Fruit fly (Drosophila melanogaster) whole organism, adult: ENCODE data around the gene CG1463.
A peak's percentile ranks its signal among the peaks of the same experiment; 100 is the strongest.

Experiments
- CG11617 ChIP-seq: fragments of 200-800 bp; sonication (Bioruptor generic); optimal IDR thresholded peaks from 2 replicates; lab custom pipeline; 2017; ENCODE audit warnings: mild to moderate bottlenecking, missing biosample characterization, missing genetic modification reagents, missing genetic modification characterization
- CG12768 ChIP-seq: fragments of 200-800 bp; sonication (Bioruptor generic); optimal IDR thresholded peaks from 2 replicates; lab custom pipeline; 2017; ENCODE audit warnings: missing biosample characterization, missing genetic modification characterization, mild to moderate bottlenecking, moderate library complexity, missing genetic modification reagents
- CG14711 ChIP-seq: fragments of 200-800 bp; sonication (Bioruptor generic); optimal IDR thresholded peaks from 2 replicates; lab custom pipeline; 2018; ENCODE audit warnings: missing biosample characterization, mild to moderate bottlenecking, missing genetic modification characterization, moderate library complexity
- CG1620 ChIP-seq: fragments of 200-800 bp; sonication (Bioruptor generic); optimal IDR thresholded peaks from 2 replicates; lab custom pipeline; 2016; ENCODE audit warnings: missing biosample characterization, missing genetic modification characterization
- CG33017 ChIP-seq: fragments of 200-800 bp; sonication (Bioruptor generic); optimal IDR thresholded peaks from 2 replicates; lab custom pipeline; 2018; ENCODE audit warnings: missing biosample characterization, mild to moderate bottlenecking, missing genetic modification characterization, moderate library complexity
- CG5204 ChIP-seq: fragments of 200-800 bp; sonication (Bioruptor generic); optimal IDR thresholded peaks from 2 replicates; lab custom pipeline; 2016; ENCODE audit warnings: missing biosample characterization, missing genetic modification characterization
- CG7045 ChIP-seq: fragments of 200-800 bp; sonication (Bioruptor generic); optimal IDR thresholded peaks from 2 replicates; lab custom pipeline; 2017; ENCODE audit warnings: missing biosample characterization, mild to moderate bottlenecking, missing genetic modification characterization
- CG7101 ChIP-seq: fragments of 200-800 bp; sonication (Bioruptor generic); optimal IDR thresholded peaks from 2 replicates; lab custom pipeline; 2018; ENCODE audit warnings: missing biosample characterization, mild to moderate bottlenecking, missing genetic modification characterization, moderate library complexity
- Clk ChIP-seq: fragments of 200-800 bp; sonication (Bioruptor generic); optimal IDR thresholded peaks from 2 replicates; lab custom pipeline; 2017; ENCODE audit warnings: missing biosample characterization, missing genetic modification characterization
- Crg-1 ChIP-seq: fragments of 200-800 bp; sonication (Bioruptor generic); optimal IDR thresholded peaks from 2 replicates; lab custom pipeline; 2016; ENCODE audit warnings: missing biosample characterization, missing genetic modification characterization
- Hr96 ChIP-seq: fragments of 200-800 bp; sonication (Bioruptor generic); optimal IDR thresholded peaks from 2 replicates; lab custom pipeline; 2016; ENCODE audit warnings: missing biosample characterization, missing genetic modification characterization
- Mnt ChIP-seq: fragments of 200-800 bp; sonication (Bioruptor generic); optimal IDR thresholded peaks from 2 replicates; lab custom pipeline; 2016; ENCODE audit warnings: missing biosample characterization, mild to moderate bottlenecking, missing genetic modification characterization
- bab1 ChIP-seq: fragments of 200-800 bp; sonication (Bioruptor generic); optimal IDR thresholded peaks from 3 replicates; lab custom pipeline; 2019; ENCODE audit warnings: missing biosample characterization, mild to moderate bottlenecking, missing genetic modification characterization, moderate library complexity
- cic ChIP-seq: fragments of 200-800 bp; sonication (Bioruptor generic); optimal IDR thresholded peaks from 2 replicates; lab custom pipeline; 2017; ENCODE audit warnings: missing biosample characterization, mild to moderate bottlenecking, missing genetic modification characterization, moderate library complexity
- cnc ChIP-seq, 2 experiments: fragments of >200 bp; optimal IDR thresholded peaks; 2 replicates each; lab custom pipeline; 2017
- kay ChIP-seq: fragments of 200-800 bp; sonication (Bioruptor generic); peaks from one replicate; lab custom pipeline; 2016; ENCODE audit warnings: missing biosample characterization, missing genetic modification characterization, borderline replicate concordance
- ovo ChIP-seq: fragments of 200-800 bp; sonication (Bioruptor generic); optimal IDR thresholded peaks from 2 replicates; lab custom pipeline; 2016; ENCODE audit warnings: missing biosample characterization, missing genetic modification characterization
- pad ChIP-seq: fragments of 200-800 bp; sonication (Bioruptor generic); optimal IDR thresholded peaks from 3 replicates; lab custom pipeline; 2017; ENCODE audit warnings: missing biosample characterization, missing genetic modification characterization, mild to moderate bottlenecking, moderate library complexity, missing genetic modification reagents
- tj ChIP-seq: fragments of 200-800 bp; sonication (Bioruptor generic); optimal IDR thresholded peaks from 3 replicates; lab custom pipeline; 2017; ENCODE audit warnings: missing biosample characterization, mild to moderate bottlenecking, missing genetic modification characterization, moderate library complexity
- toe ChIP-seq: fragments of 200-800 bp; sonication (Bioruptor generic); optimal IDR thresholded peaks from 2 replicates; lab custom pipeline; 2016; ENCODE audit warnings: missing biosample characterization, missing genetic modification characterization

CG1463 gene

DNA sequence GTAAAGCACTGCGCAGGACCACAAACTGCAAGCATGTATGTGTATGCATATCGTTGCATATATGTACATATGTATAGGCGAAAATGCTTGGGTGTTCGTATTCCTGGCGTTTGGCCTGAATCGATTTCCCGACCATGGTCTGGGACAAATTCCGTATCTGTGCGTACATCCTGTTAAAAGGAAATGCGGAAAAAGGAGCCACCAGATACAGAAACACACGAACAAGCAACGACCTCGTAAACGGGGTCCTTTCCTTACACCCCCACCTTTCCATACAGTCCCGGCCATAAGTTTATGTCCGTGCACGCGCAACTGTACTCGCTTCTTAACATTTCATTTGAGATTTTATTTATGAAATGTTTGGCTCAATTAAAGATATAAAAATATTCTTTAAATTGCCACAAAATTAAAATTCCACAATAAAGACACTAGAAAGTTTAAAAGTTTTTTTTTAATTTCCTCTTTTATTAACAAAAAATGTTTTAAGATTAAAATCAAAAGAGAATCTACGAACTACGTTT, 27.5 kb downstream of the CG1463 start:
- TF ChIP-seq CG12768 (GFP tag; lab: Kevin White, UChicago) (no peak), ovo (GFP tag; lab: Kevin White, UChicago) (no peak), tj (no peak), cic (GFP tag; lab: Kevin White, UChicago) (no peak), CG1620 (GFP tag; lab: Kevin White, UChicago) (no peak), Hr96 (no peak), CG5204 (GFP tag; lab: Kevin White, UChicago) (no peak), pad (GFP tag; lab: Kevin White, UChicago) (no peak), CG33017 (tag; lab: Kevin White, UChicago) (no peak), CG7101 (tag; lab: Kevin White, UChicago) (no peak), bab1 (GFP tag; lab: Kevin White, UChicago) (no peak), toe (GFP tag; lab: Kevin White, UChicago) (no peak), Clk (GFP tag; lab: Kevin White, UChicago) (no peak), cnc (optimal IDR thresholded peaks at IDR 0.05; lab: Kevin White, UChicago) (no peak), CG7045 (GFP tag; lab: Kevin White, UChicago) (no peak), Mnt (GFP tag; lab: Kevin White, UChicago) (no peak), kay (no peak), CG11617 (GFP tag; lab: Kevin White, UChicago) (no peak), Crg-1 (no peak)

DNA sequence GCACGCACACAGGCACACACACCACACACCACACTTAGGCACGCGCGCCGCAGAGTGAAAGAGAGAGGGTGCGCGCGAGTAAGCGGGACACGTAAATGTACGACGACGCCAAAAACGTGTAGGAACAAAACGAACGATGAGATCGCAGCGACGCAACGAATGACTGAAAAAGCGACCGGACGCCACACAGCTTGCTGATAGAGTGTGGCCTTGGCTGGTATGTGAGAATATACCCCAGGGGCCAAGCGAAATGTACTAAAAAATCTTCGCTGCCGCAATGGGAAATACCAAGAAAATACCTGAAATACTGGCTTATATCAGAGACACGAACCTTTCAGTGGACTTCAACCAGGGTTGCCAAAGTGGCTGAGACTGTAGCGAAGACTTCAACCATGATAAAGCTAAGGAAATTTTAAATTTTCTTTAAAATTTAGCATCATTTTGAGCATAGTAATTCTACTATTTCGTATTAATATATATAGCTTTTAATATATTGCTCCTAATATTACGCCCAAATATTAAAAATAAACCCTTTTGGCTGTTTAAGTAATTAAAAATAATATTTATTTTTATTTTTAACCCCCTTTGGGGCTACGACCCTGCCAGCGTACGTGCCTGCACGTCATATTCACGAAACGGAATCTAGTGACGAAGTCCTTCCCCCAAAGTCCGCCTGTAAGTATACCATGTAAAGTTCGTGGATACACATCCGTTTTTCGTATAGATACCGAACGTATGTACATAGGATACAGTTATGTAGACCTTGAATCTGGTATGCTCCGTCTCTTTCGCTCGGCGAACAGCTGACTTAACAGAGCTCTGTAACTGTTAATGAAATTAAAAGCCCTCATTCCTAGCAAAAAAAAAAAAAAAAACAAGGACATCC, 28.2 kb downstream of the CG1463 start, which contains the start of gene Pits:
Gene Pits, minus strand, starts transcription at position 210 of the 886 bp plus-strand sequence.
- TF ChIP-seq ovo (GFP tag; lab: Kevin White, UChicago) (peak; percentile 55), CG7101 (tag; lab: Kevin White, UChicago) (peak; percentile 75), bab1 (GFP tag; lab: Kevin White, UChicago) (peak; percentile 87), CG14711 (tag; lab: Kevin White, UChicago) (peak; percentile 93), pad (GFP tag; lab: Kevin White, UChicago) (peak; percentile 49), Clk (GFP tag; lab: Kevin White, UChicago) (no peak), Crg-1 (peak; percentile 8), CG12768 (GFP tag; lab: Kevin White, UChicago) (peak; percentile 8), CG7045 (GFP tag; lab: Kevin White, UChicago) (no peak), toe (GFP tag; lab: Kevin White, UChicago) (no peak), CG1620 (GFP tag; lab: Kevin White, UChicago) (peak; percentile 66), CG11617 (GFP tag; lab: Kevin White, UChicago) (peak; percentile 54), Mnt (GFP tag; lab: Kevin White, UChicago) (peak; percentile 98), kay (no peak), CG5204 (GFP tag; lab: Kevin White, UChicago) (no peak), cnc (optimal IDR thresholded peaks at IDR 0.05; lab: Kevin White, UChicago) (no peak), tj (peak; percentile 76), cic (GFP tag; lab: Kevin White, UChicago) (peak; percentile 89), Hr96 (peak; percentile 4), CG33017 (tag; lab: Kevin White, UChicago) (no peak)

DNA sequence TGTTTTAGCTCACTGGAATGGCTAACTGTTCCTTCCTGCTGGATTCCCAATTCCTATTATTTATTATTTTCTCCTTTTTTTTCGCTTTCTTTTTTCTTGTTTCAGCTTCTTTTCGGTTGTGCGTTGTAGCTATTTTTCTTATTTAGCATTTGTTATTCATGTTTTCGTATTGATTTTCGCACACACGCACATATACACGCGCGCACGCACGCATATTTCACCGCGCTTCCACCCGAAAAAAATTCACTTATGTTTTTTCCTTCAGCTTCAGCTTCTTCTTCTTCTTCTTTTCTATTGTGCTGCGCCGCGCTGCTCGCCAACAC, 28.8 kb downstream of the CG1463 start:
- TF ChIP-seq CG12768 (GFP tag; lab: Kevin White, UChicago) (no peak), CG7101 (tag; lab: Kevin White, UChicago) (no peak), CG33017 (tag; lab: Kevin White, UChicago) (no peak), tj (no peak), kay (no peak), Crg-1 (no peak)

DNA sequence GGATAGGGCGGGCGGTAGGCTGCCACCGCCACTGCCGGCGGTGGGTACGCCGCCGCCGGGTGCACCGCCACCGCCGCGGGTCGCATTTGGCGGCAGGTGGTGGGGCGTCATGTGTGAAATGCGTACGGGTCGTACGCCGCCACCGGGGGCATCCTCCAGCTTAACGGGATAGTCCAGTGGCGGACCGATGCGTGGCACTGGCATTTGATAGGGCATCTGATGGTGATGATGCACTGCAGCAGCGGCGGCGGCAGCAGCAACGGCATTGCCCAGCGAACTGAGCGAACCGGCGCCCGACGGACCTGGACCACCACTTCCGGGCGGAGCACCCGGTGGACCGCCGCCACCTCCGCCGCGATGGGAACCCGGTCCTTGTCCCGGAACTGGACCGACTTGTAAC, 29.6 kb downstream of the CG1463 start:
- TF ChIP-seq pad (GFP tag; lab: Kevin White, UChicago) (no peak), Clk (GFP tag; lab: Kevin White, UChicago) (no peak), tj (no peak), toe (GFP tag; lab: Kevin White, UChicago) (no peak), cnc (optimal IDR thresholded peaks at IDR 0.05; lab: Kevin White, UChicago) (no peak), CG1620 (GFP tag; lab: Kevin White, UChicago) (no peak), ovo (GFP tag; lab: Kevin White, UChicago) (no peak), bab1 (GFP tag; lab: Kevin White, UChicago) (no peak)

DNA sequence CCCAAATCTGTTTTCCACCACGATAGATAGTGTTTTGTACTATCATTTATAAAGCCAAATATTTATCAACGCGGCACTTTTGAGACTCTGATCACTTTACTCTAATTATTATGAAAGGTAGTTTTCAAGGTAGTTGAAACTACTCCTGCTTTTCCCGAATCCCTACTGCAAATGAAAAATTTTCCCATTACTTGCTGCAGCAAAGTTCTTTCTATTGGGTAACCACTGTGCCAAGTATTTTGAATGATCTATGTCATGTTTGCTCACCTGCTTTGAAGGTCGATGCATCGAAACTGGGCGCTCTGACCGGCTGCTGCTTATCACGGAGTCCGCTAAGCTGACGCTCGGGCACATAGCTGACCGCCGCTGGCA, 30.2 kb downstream of the CG1463 start:
- TF ChIP-seq toe (GFP tag; lab: Kevin White, UChicago): no peak
- TF ChIP-seq CG5204 (GFP tag; lab: Kevin White, UChicago): no peak
- TF ChIP-seq ovo (GFP tag; lab: Kevin White, UChicago): no peak
- TF ChIP-seq cic (GFP tag; lab: Kevin White, UChicago): no peak
- TF ChIP-seq CG11617 (GFP tag; lab: Kevin White, UChicago): no peak
- TF ChIP-seq kay: no peak
- no peak for TF ChIP-seq Hr96
- no peak for TF ChIP-seq Mnt (GFP tag; lab: Kevin White, UChicago)
